Worm (Caenorhabditis elegans) whole organism, L4/young adult: ENCODE data around the gene M01H9.2.

Source experiments
- W03F9.2 ChIP-seq: fragments of 150-350 bp; optimal IDR thresholded peaks from 2 replicates; lab custom pipeline; 2014; ENCODE audit warnings: missing biosample characterization, missing genetic modification characterization
- dao-5 ChIP-seq: sonication (generic microtip); optimal IDR thresholded peaks from 2 replicates; lab custom pipeline; 2016; ENCODE audit warnings: missing genotype, missing genetic modification characterization, moderate library complexity, missing compliant biosample characterization
- him-1 ChIP-seq: sonication (generic microtip); optimal IDR thresholded peaks from 2 replicates; lab custom pipeline; 2016; ENCODE audit warnings: missing genotype, missing genetic modification reagents, missing genetic modification characterization, missing compliant biosample characterization

M01H9.2 gene

DNA sequence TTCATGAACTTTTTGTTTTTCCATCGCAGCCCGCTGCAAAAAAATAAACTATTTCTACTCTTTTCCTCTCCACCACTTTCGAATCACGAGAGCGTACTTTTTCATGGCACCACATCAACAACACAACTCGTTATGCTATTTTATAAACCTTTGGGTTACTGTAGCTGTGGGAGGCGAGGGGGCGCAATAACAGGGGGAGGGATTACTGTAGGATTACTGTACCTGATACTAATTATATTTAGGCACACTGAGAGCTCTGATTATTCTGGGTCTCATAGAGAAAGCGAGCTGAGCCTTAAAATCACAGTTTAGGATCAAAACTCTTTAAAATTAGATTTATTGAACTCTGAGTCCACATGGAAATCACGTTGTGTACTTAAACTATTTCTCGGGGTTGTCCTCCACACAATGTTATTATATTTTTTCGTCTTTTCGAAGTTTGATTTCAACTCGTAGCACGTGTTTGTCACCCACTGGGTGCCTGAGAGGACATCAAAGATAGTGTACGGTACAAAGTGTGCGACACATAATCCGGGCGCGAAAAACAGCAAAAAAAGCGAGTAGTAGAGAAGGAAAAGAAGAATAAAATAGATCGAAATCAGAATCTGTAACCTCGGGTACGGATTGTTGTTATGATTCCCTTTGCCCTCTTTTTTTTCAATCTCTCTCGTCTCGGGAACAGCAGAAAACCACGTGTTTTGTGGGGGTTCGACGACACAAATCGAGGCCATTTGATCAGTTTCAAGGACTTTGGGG is 9.6 kb upstream of the M01H9.2 start:
- TF ChIP-seq him-1 (tag; lab: Kevin White, UChicago) (no peak), dao-5 (no peak), W03F9.2 (tag; lab: Kevin White, UChicago) (no peak)

DNA sequence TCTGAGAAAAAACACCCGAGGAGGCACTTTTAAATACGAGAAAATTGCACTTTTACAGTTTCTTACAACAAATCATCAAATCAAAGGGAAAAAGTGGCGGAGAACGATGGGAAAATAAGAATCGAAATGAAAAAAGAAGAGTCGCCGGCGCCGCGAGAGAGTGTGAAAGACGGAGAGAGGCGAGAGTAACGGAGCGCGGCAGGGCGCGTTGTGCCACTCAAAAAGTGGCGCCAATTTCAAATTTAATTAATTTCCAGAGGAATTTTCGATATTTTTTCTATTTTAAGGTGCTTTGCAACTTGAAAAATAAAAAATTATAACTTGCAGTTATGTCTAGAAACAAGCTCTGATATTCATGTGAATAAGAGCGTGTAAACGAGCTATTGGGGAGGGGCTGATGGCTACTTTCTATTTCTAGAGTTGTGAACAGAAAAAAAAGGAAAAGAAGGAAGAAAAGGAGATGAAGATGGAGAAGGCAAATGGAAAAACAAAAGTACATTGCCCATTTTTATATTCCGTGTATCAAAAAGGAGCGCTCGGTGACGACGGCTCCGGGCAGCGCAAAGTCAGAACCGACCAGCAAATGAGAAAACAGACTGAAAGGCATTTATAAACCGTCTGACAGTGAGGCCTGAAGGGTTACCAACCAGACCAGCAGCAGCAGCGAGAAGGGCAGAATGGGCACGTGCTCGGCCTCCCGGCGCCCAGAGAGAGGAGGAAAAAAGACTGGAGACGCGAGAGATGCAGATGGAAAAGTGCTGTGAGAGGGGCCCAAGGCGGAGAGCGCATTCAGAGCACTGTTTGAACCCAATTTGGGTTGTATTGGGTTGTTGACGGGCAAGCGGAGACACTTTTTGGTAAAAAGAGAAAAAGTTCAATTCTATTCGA is 8.1 kb upstream of the M01H9.2 start:
- no peak for TF ChIP-seq him-1 (tag; lab: Kevin White, UChicago)
- peak; percentile 4 for TF ChIP-seq W03F9.2 (tag; lab: Kevin White, UChicago)
- no peak for TF ChIP-seq dao-5

DNA sequence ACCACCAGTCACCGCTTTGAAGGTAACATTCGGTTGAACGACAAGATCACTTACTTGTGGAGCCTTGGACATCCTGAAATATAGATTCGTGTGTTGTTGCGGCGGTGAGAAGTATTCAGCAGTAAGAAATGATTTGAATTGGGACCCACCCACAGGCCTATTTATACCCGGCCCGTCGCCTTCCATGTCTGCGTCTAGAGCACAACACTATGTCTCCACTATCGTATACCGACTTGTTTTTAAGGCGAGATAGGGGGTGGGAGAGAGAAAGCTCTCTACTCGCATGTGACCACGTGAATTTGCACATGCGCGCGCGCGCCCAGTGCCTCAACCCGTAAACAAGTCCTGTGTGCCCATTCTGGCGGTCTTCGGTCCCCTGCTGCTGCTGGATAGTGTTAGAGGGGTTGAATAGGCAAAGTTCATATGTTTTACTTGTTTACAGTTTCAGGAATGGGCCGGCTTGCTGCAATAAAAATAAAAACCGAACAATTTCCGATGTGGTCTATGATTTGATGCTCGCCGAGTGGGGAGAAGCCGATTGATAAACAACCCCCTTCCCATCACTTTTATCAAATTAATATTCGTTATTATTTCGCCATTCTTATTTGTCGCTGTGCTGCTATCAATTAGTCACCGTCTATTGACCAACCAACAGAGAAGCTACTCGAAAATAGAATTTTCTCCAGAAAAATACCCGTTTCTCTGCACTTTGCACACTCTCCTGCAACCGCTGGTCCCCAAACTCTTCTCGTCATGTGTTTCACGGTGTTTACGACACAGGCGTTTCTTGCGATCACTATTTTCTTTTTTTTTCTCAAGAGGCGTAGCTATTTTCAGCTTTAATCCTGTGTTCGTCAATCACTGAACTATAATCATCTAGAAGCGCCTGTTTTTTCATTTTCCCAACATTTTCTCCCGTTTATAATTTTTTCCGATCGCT is 7.0 kb upstream of the M01H9.2 start:
- TF ChIP-seq dao-5 (peak; percentile 25), him-1 (tag; lab: Kevin White, UChicago) (peak; percentile 3), W03F9.2 (tag; lab: Kevin White, UChicago) (peak; percentile 27)

DNA sequence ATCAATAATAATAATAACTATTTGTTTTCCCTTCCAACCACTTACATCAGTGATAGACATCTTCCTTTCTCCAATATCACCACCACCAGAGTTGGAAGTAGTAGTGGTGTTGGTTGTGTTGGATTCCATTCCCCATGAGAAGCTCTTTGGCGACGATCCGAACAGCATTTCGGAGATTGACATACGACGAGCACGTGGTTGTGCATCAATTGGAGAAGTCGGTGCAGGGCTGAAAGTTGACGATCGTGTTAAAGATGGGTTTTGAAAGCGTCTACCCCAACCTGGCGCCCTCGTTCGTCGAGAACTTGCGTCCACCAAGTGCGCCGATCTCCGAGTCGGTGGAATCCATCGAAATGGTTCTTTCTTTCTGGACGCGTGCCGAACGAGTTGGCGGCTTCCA is 6.0 kb upstream of the M01H9.2 start:
- no peak for TF ChIP-seq W03F9.2 (tag; lab: Kevin White, UChicago)
- TF ChIP-seq dao-5, result no peak

DNA sequence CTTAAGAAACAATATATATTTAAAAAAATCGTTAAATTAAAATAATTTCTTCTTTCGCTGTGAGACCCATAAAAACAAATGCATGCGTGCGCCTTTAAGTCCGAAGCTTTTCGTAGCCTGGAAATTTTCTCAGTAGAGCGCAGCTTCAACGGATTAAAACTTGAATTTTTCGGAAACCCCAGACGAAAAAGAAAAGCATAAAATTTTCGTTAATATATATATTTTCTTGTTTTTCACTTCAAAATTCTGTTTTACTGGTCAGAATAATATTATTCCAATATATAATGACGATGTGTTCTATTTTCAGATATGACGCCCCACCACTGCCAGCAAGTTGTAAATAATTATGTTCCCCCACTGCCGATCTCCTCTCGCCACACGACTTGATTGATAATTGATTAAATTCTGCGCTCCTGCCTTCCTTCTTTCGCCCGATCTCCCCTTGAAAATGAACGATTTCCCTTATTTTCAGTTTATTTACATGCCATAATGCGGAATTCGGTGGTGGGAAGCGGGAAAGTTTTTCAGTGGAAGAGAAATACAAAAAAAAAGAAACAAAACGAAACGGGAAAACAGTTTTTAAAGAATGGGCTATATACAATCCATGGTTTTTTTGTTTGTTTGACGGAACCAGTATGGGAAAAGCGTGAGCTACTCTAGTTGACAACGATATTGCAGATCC is 5.2 kb upstream of the M01H9.2 start:
- TF ChIP-seq W03F9.2 (tag; lab: Kevin White, UChicago), result peak; percentile 17
- TF ChIP-seq dao-5, result no peak
- TF ChIP-seq him-1 (tag; lab: Kevin White, UChicago), result peak; percentile 18

DNA sequence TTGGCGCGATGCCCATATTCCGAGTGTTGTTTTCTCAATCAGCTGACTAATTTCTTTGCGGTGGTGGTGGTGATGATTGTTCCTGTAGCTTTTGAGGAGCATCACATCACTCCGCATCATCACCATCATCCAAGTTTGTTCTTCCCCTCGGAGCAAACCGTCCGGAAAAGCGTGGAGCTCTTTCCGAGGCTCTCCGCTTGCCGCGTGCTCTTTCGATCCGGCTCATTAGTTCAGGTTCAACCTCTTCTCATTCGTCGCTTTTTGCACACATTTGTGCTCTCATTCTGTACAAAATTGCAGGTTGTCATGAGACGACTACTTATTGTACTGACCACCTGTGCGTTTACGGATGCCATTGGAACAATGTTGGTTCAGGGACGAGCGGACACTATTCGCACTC is 2.2 kb upstream of the M01H9.2 start, which contains the start of gene M01H9.5:
TSS of gene M01H9.5 (plus strand) at position 301 of the 400 bp plus-strand sequence.
- TF ChIP-seq dao-5, result no peak

DNA sequence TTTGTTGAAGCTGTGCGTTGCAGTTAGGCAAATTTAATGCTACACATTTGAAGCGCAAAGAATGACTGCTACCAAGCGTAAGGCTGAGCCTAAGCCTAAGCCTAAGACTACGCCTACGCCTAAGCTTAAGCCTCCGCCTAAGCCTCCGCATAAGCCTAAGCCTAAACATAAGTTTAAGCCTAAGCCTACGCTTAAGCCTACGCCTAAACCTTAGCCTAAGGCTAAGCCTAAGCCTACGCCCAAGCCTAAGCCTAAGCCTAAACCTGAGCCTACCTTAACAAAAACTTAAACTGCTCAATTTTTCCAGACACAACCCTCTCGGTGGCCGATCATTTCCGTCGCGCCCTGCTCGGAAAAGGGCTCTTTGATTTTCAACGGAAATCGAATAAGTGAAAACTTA is 3.7 kb downstream of the M01H9.2 start:
- TF ChIP-seq him-1 (tag; lab: Kevin White, UChicago) (no peak), dao-5 (no peak), W03F9.2 (tag; lab: Kevin White, UChicago) (no peak)

DNA sequence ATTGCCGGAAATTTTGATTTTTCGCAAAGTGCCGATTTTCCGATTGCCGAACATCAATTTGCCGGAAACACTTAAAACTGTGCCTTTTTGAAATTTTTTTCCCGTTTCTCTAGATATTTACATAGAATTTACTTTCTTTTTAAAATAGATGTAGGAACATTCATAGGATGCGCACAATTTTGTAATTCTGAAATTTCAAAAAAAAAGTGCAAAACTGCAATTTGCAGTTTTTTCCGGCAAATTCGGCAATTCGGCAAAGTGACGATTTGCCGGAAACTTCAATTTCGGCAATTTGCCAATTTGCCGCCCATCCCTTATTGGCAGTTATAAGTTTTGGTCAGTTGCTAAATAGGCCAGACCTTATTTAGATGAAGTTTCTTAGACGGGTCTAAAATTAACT is 6.4 kb downstream of the M01H9.2 start:
- TF ChIP-seq W03F9.2 (tag; lab: Kevin White, UChicago) (no peak), him-1 (tag; lab: Kevin White, UChicago) (no peak), dao-5 (no peak)

DNA sequence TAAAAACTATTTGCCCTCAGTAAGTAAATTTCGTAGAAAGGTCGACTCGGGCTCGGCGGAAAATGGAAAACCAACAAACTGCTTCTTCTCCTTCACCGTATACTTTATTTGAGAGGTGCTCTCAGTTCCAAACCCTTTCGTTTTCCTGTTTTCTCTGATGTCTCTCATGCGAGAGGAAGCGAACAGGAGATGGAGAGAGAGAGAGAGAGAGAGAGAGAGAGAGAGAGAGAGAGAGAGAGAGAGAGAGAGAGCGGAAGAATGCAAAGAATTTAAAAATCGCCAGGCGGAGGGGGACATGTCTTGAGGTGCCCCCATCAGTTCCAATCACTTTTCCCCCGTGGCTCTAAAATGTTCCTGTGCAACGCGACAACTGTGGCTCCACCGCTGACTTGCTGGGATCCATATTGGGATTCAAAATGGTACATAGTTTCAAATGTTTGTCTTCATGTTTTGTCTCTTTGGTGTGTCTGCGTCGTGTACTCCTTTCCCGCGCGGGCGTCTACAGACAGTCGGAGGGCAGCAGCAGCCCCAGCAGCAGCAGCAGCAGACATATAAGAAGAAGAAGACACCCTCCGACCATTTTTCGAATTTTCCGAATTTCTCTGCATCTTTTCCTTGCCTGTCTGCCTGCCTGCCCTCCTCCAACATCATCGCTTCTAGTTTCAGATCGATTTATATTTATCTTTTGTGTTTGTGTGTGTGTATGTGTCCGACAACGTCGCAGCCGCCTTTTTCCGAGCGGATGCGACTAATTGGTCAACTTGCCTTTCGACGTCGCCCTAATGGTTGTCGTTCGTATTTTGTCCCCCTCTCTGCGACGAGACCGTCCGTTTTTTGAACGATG is 8.5 kb downstream of the M01H9.2 start, which contains the start of gene R08C7.11:
TSS of gene R08C7.11 (minus strand) at position 608 of the 844 bp plus-strand sequence.
- TF ChIP-seq W03F9.2 (tag; lab: Kevin White, UChicago) (no peak), him-1 (tag; lab: Kevin White, UChicago) (no peak), dao-5 (no peak)

DNA sequence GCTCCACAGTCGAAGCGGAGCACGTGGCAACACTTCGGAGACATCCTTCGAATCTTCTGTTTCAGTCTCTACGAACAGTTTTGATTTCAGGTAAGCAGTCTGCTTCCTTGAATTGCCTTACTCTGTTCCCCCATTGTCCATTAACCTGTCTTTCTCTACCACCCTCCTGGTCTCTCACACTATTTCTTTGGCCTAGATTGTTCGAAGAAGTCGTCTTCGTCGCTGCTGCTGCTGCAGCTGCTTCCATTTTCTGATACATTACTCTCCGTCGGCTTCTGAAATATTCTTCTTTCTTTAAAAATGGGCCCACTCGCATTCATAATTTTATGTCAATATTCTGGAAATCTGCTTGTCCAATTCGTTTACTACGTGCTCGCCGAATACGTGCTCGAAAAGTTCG is 11.5 kb downstream of the M01H9.2 start, which contains the start of gene R08C7.1:
TSS of gene R08C7.1 (plus strand) at position 301 of the 400 bp plus-strand sequence.
- TF ChIP-seq him-1 (tag; lab: Kevin White, UChicago) (no peak), W03F9.2 (tag; lab: Kevin White, UChicago) (no peak), dao-5 (no peak)

DNA sequence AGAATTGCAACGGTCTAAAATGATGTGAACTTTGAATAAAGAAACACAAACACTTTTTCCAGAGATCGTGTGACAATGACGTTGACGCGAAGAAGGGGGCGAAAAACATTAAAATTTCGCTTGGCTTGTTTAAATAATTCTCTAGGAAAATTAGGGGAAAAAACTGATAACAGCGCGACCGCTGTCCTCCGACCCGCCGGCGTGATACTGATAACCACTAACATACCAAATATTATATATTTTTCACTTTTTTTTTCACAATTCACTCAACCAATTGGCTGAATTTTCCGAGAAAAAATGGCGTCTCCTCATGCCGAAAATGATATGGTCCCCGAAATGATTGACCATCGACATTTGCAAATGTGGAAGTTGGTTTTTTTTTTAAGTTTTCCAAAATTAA is 13.2 kb downstream of the M01H9.2 start:
- TF ChIP-seq him-1 (tag; lab: Kevin White, UChicago) (no peak), W03F9.2 (tag; lab: Kevin White, UChicago) (no peak), dao-5 (no peak)

DNA sequence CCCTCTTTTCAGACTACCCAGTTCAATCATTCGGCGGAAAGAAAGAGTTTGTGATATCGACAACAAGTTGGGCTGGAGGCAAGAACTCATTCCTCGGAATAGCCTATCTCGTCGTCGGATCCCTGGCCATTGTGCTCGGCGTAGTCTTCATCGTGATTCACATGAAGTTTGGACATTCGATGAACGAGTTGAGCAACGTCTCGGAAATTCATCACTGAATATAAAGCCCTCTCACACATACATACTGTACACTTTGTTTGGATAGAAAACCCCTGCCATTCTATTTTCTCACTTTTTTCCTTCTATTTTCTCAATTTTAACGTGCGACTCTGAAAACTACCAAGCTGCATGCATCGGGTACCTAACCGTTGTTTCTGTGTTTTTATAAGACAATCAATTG is 13.6 kb downstream of the M01H9.2 start, which contains the start of gene R08C7.12:
TSS of gene R08C7.12 (plus strand) at position 301 of the 400 bp plus-strand sequence.
- TF ChIP-seq dao-5 (no peak), him-1 (tag; lab: Kevin White, UChicago) (no peak), W03F9.2 (tag; lab: Kevin White, UChicago) (no peak)
